Worm (Caenorhabditis elegans) whole organism, L2 larva: ENCODE results near the gene che-10.

ENCODE experiments used
- C34F6.9 ChIP-seq: fragments of 150-350 bp; optimal IDR thresholded peaks from 2 replicates; lab custom pipeline; 2014; ENCODE audit warnings: missing biosample characterization, missing genetic modification characterization
- F13H6.1 ChIP-seq: sonication (generic microtip); optimal IDR thresholded peaks from 2 replicates; lab custom pipeline; 2016; ENCODE audit warnings: missing genetic modification characterization, missing compliant biosample characterization
- Y55F3AM.14 ChIP-seq: fragments of 200-800 bp; sonication (Bioruptor generic); optimal IDR thresholded peaks from 2 replicates; lab custom pipeline; 2018; ENCODE audit warnings: mild to moderate bottlenecking, missing genetic modification characterization, missing compliant biosample characterization
- ZK546.5 ChIP-seq: sonication (generic microtip); optimal IDR thresholded peaks from 2 replicates; lab custom pipeline; 2017; ENCODE audit warnings: missing biosample characterization, missing genetic modification characterization
- alr-1 ChIP-seq: fragments of 150-350 bp; optimal IDR thresholded peaks from 2 replicates; lab custom pipeline; 2014; ENCODE audit warnings: missing biosample characterization, missing genetic modification characterization
- ama-1 ChIP-seq: fragments of 150-350 bp; optimal IDR thresholded peaks from 2 replicates; lab custom pipeline; 2018; ENCODE audit warnings: inconsistent platforms
- crh-2 ChIP-seq: sonication (generic microtip); optimal IDR thresholded peaks from 2 replicates; lab custom pipeline; 2017; ENCODE audit warnings: missing biosample characterization, missing genetic modification characterization
- dmd-4 ChIP-seq: sonication (generic microtip); optimal IDR thresholded peaks from 2 replicates; lab custom pipeline; 2017; ENCODE audit warnings: missing biosample characterization, missing genetic modification characterization
- egl-27 ChIP-seq: sonication (generic microtip); optimal IDR thresholded peaks from 3 replicates; lab custom pipeline; 2017; ENCODE audit warnings: missing biosample characterization, missing genetic modification reagents, missing genetic modification characterization
- fos-1 ChIP-seq: fragments of 150-350 bp; optimal IDR thresholded peaks from 2 replicates; lab custom pipeline; 2014; ENCODE audit warnings: missing biosample characterization, missing genetic modification characterization
- gmeb-1 ChIP-seq: fragments of 150-350 bp; optimal IDR thresholded peaks from 2 replicates; lab custom pipeline; 2014; ENCODE audit warnings: missing biosample characterization, missing genetic modification characterization
- lin-11 ChIP-seq: fragments of 150-350 bp; sonication (generic microtip); optimal IDR thresholded peaks from 2 replicates; lab custom pipeline; 2014; ENCODE audit warnings: missing biosample characterization, missing genetic modification characterization, inconsistent platforms, mixed read lengths
- lin-13 ChIP-seq: fragments of 150-350 bp; optimal IDR thresholded peaks from 2 replicates; lab custom pipeline; 2014; ENCODE audit warnings: missing biosample characterization, missing genetic modification reagents, missing genetic modification characterization
- lin-39 ChIP-seq: fragments of 150-350 bp; optimal IDR thresholded peaks from 2 replicates; lab custom pipeline; 2014; ENCODE audit warnings: missing biosample characterization, missing genetic modification reagents, missing genetic modification characterization
- lsy-2 ChIP-seq, 2 experiments: fragments of 150-350 bp in 1 of 2; sonication (generic microtip) in 1 of 2; optimal IDR thresholded peaks; 2 replicates each; lab custom pipeline; 2014 to 2017; ENCODE audit warnings: missing biosample characterization in 2 of 2, missing genetic modification characterization in 2 of 2
- mab-5 ChIP-seq: fragments of 150-350 bp; optimal IDR thresholded peaks from 2 replicates; lab custom pipeline; 2014; ENCODE audit warnings: missing biosample characterization, missing genetic modification characterization
- mdl-1 ChIP-seq, 2 experiments: fragments of 150-350 bp in 1 of 2; sonication (generic microtip) in 1 of 2; optimal IDR thresholded peaks; 2 replicates each; lab custom pipeline; 2017; ENCODE audit warnings: missing biosample characterization in 2 of 2, missing genetic modification characterization in 2 of 2
- nhr-10 ChIP-seq: sonication (generic microtip); optimal IDR thresholded peaks from 2 replicates; lab custom pipeline; 2017; ENCODE audit warnings: missing biosample characterization, missing genetic modification characterization
- nhr-11 ChIP-seq: fragments of 150-350 bp; optimal IDR thresholded peaks from 2 replicates; lab custom pipeline; 2014; ENCODE audit warnings: missing biosample characterization, missing genetic modification characterization
- nhr-12 ChIP-seq: fragments of 150-350 bp; optimal IDR thresholded peaks from 2 replicates; lab custom pipeline; 2014; ENCODE audit warnings: missing biosample characterization, missing genetic modification characterization
- nhr-129 ChIP-seq: fragments of 150-350 bp; optimal IDR thresholded peaks from 2 replicates; lab custom pipeline; 2014; ENCODE audit warnings: missing biosample characterization, missing genetic modification characterization
- nhr-21 ChIP-seq: fragments of 150-350 bp; optimal IDR thresholded peaks from 2 replicates; lab custom pipeline; 2014; ENCODE audit warnings: missing biosample characterization, missing genetic modification characterization
- nhr-23 ChIP-seq: fragments of 150-350 bp; optimal IDR thresholded peaks from 2 replicates; lab custom pipeline; 2014; ENCODE audit warnings: missing biosample characterization, missing genetic modification reagents, missing genetic modification characterization
- nhr-237 ChIP-seq: fragments of 150-350 bp; optimal IDR thresholded peaks from 2 replicates; lab custom pipeline; 2014; ENCODE audit warnings: missing biosample characterization, missing genetic modification characterization
- nhr-25 ChIP-seq: fragments of 150-350 bp; sonication (generic microtip); optimal IDR thresholded peaks from 3 replicates; lab custom pipeline; 2014; ENCODE audit warnings: missing biosample characterization, missing genetic modification characterization
- nhr-6 ChIP-seq: fragments of 150-350 bp; optimal IDR thresholded peaks from 2 replicates; lab custom pipeline; 2014; ENCODE audit warnings: missing biosample characterization, missing genetic modification characterization
- nhr-77 ChIP-seq: fragments of 150-350 bp; optimal IDR thresholded peaks from 2 replicates; lab custom pipeline; 2014; ENCODE audit warnings: missing biosample characterization, missing genetic modification characterization
- peb-1 ChIP-seq: fragments of 150-350 bp; optimal IDR thresholded peaks from 2 replicates; lab custom pipeline; 2014; ENCODE audit warnings: missing biosample characterization, missing genetic modification characterization
- sem-4 ChIP-seq: fragments of 150-350 bp; optimal IDR thresholded peaks from 2 replicates; lab custom pipeline; 2014; ENCODE audit warnings: missing biosample characterization, missing genetic modification reagents, missing genetic modification characterization
- sma-9 ChIP-seq, 2 experiments: fragments of 150-350 bp in 1 of 2; sonication (generic microtip) in 1 of 2; optimal IDR thresholded peaks; 2 replicates each; lab custom pipeline; 2014 to 2016; ENCODE audit warnings: missing genetic modification characterization in 2 of 2, mild to moderate bottlenecking in 1 of 2, missing biosample characterization in 1 of 2, missing compliant biosample characterization in 1 of 2, missing genetic modification reagents in 1 of 2, moderate library complexity in 1 of 2
- snpc-4 ChIP-seq: fragments of 150-350 bp; optimal IDR thresholded peaks from 2 replicates; lab custom pipeline; 2014; ENCODE audit warnings: missing biosample characterization, missing genetic modification characterization
- unc-55 ChIP-seq: fragments of 150-350 bp; sonication (generic microtip); optimal IDR thresholded peaks from 3 replicates; lab custom pipeline; 2014; ENCODE audit warnings: missing biosample characterization, missing genetic modification reagents, missing genetic modification characterization
- unc-62 ChIP-seq: fragments of 150-350 bp; optimal IDR thresholded peaks from 2 replicates; lab custom pipeline; 2014; ENCODE audit warnings: missing biosample characterization, missing genetic modification reagents, missing genetic modification characterization
- zag-1 ChIP-seq: fragments of 150-350 bp; optimal IDR thresholded peaks from 2 replicates; lab custom pipeline; 2014; ENCODE audit warnings: missing biosample characterization, missing genetic modification characterization
- ztf-11 ChIP-seq: sonication (generic microtip); optimal IDR thresholded peaks from 2 replicates; lab custom pipeline; 2017; ENCODE audit warnings: missing biosample characterization, missing genetic modification characterization
- ztf-4 ChIP-seq: fragments of 150-350 bp; optimal IDR thresholded peaks from 2 replicates; lab custom pipeline; 2014; ENCODE audit warnings: missing biosample characterization, missing genetic modification characterization

The che-10 gene

ce11 chrII:4672584-4673110, 34.5 kb upstream of the che-10 start, which contains the start of the genes clec-140 and hmg-11 (continued):
- TF ChIP-seq lin-39 (no peak), nhr-12 (tag; lab: Kevin White, UChicago) (no peak), mdl-1 (tag; optimal IDR thresholded peaks at IDR 0.05; lab: Kevin White, UChicago) (peak; percentile 50 to 60), unc-55 (peak; percentile 53), ztf-11 (tag; lab: Kevin White, UChicago) (no peak), nhr-77 (tag; lab: Kevin White, UChicago) (no peak), sma-9 (GFP tag; optimal IDR thresholded peaks at IDR 0.05; lab: Kevin White, UChicago) (no peak), sma-9 (tag; optimal IDR thresholded peaks at IDR 0.05; lab: Kevin White, UChicago) (no peak), ztf-4 (tag; lab: Kevin White, UChicago) (no peak), lin-13 (GFP tag; lab: Kevin White, UChicago) (no peak), nhr-21 (tag; lab: Kevin White, UChicago) (no peak), gmeb-1 (no peak), nhr-23 (tag; lab: Kevin White, UChicago) (no peak), peb-1 (tag; lab: Kevin White, UChicago) (no peak), F13H6.1 (tag; lab: Kevin White, UChicago) (no peak), nhr-237 (tag; lab: Kevin White, UChicago) (no peak)

DNA sequence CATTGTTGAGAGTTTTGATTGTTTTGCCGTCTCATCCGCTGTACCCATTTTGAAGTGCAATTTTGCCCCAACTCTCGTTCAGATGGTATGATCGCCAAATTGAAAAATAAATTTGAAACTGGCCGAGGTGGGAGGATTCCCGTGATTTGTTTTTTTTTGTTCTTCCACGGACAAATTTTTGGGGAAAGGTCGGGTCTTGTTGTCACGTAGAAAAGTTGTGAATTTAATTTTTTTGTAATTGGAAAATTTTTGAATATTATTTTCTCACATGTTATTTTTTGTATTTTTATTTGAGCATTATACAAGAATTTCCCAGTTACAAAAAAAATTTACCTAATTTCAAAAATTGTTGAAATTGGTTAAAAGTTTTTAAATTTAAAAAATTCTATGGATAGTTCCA, 33.6 kb upstream of the che-10 start, which contains the start of gene T05A7.6:
T05A7.6 (minus strand) TSS at position 101 of the 400 bp plus-strand sequence.
- no peak for TF ChIP-seq peb-1 (tag; lab: Kevin White, UChicago)
- no peak for TF ChIP-seq ZK546.5 (tag; lab: Kevin White, UChicago)
- TF ChIP-seq crh-2 (tag; lab: Kevin White, UChicago) = no peak
- no peak for TF ChIP-seq unc-62
- no peak for TF ChIP-seq lsy-2 (tag; optimal IDR thresholded peaks at IDR 0.05; lab: Kevin White, UChicago)
- no peak for TF ChIP-seq nhr-11
- TF ChIP-seq nhr-6 (tag; lab: Kevin White, UChicago) = no peak
- TF ChIP-seq fos-1 (tag; lab: Kevin White, UChicago) = no peak
- TF ChIP-seq mab-5 (tag; lab: Kevin White, UChicago) = no peak
- TF ChIP-seq nhr-237 (tag; lab: Kevin White, UChicago) = no peak
- TF ChIP-seq zag-1 (tag; lab: Kevin White, UChicago) = no peak
- no peak for TF ChIP-seq C34F6.9 (tag; lab: Kevin White, UChicago)
- no peak for TF ChIP-seq Y55F3AM.14 (GFP tag; lab: Kevin White, UChicago)
- no peak for TF ChIP-seq sem-4 (tag; lab: Kevin White, UChicago)
- TF ChIP-seq snpc-4 (tag; lab: Kevin White, UChicago) = no peak

- TF ChIP-seq egl-27 (no peak), nhr-25 (tag; lab: Kevin White, UChicago) (no peak), F13H6.1 (tag; lab: Kevin White, UChicago) (no peak), lsy-2 (tag; optimal IDR thresholded peaks at IDR 0.05; lab: Kevin White, UChicago) (no peak), nhr-23 (tag; lab: Kevin White, UChicago) (no peak)
Observed at ce11 chrII:4667572-4667971, 29.4 kb upstream of the che-10 start, which contains the start of gene fut-5. fut-5 (minus strand) TSS chrII:4667672.

- TF ChIP-seq ztf-11 (tag; lab: Kevin White, UChicago) (no peak), lin-39 (no peak), dmd-4 (no peak), sem-4 (tag; lab: Kevin White, UChicago) (no peak), ama-1 (lab: Kevin White, UChicago) (no peak), alr-1 (no peak), peb-1 (tag; lab: Kevin White, UChicago) (no peak), sma-9 (GFP tag; optimal IDR thresholded peaks at IDR 0.05; lab: Kevin White, UChicago) (no peak), sma-9 (tag; optimal IDR thresholded peaks at IDR 0.05; lab: Kevin White, UChicago) (no peak), nhr-129 (tag; lab: Kevin White, UChicago) (no peak), nhr-10 (tag; lab: Kevin White, UChicago) (no peak), nhr-21 (tag; lab: Kevin White, UChicago) (no peak), lin-11 (tag; lab: Kevin White, UChicago) (no peak)
Observed at ce11 chrII:4665359-4665758, 27.2 kb upstream of the che-10 start, which contains the start of gene T05A7.11. T05A7.11 (minus strand) TSS chrII:4665459.
